Worm (Caenorhabditis elegans) whole organism, mixed stage, embryonic: ENCODE measurements around the gene nhr-123.

Source experiments
- bed-3 ChIP-seq: fragments of 200-800 bp; sonication (Bioruptor generic); optimal IDR thresholded peaks from 3 replicates; lab custom pipeline; 2018; ENCODE audit warnings: mild to moderate bottlenecking, missing genetic modification characterization, moderate library complexity, missing compliant biosample characterization
- blmp-1 ChIP-seq: fragments of 150-350 bp; optimal IDR thresholded peaks from 2 replicates; lab custom pipeline; 2014; ENCODE audit warnings: missing biosample characterization, missing genetic modification characterization
- ceh-39 ChIP-seq: fragments of 150-350 bp; optimal IDR thresholded peaks from 2 replicates; lab custom pipeline; 2014; ENCODE audit warnings: missing biosample characterization, missing genetic modification characterization
- ceh-43 ChIP-seq: fragments of 200-800 bp; sonication (Bioruptor generic); optimal IDR thresholded peaks from 2 replicates; lab custom pipeline; 2018; ENCODE audit warnings: mild to moderate bottlenecking, missing genetic modification characterization, moderate library complexity, missing compliant biosample characterization
- ceh-83 ChIP-seq: fragments of 200-800 bp; sonication (Bioruptor generic); optimal IDR thresholded peaks from 2 replicates; lab custom pipeline; 2018; ENCODE audit warnings: mild to moderate bottlenecking, missing genetic modification characterization, missing compliant biosample characterization
- ces-1 ChIP-seq: fragments of 150-350 bp; optimal IDR thresholded peaks from 2 replicates; lab custom pipeline; 2014; ENCODE audit warnings: missing biosample characterization, missing genetic modification reagents, missing genetic modification characterization
- cnd-1 ChIP-seq: fragments of 200-800 bp; sonication (Bioruptor generic); optimal IDR thresholded peaks from 2 replicates; lab custom pipeline; 2018; ENCODE audit warnings: mild to moderate bottlenecking, missing genetic modification characterization, missing compliant biosample characterization
- drap-1 ChIP-seq: fragments of 200-800 bp; sonication (Bioruptor generic); optimal IDR thresholded peaks from 3 replicates; lab custom pipeline; 2018; ENCODE audit warnings: mild to moderate bottlenecking, missing genetic modification characterization, missing compliant biosample characterization
- elt-1 ChIP-seq: sonication (generic microtip); optimal IDR thresholded peaks from 2 replicates; lab custom pipeline; 2017; ENCODE audit warnings: missing genetic modification characterization, mild to moderate bottlenecking, missing compliant biosample characterization, antibody characterized with exemption, moderate library complexity, borderline replicate concordance; ENCODE audit not compliant: insufficient read depth
- flh-1 ChIP-seq: fragments of 200-800 bp; sonication (Bioruptor generic); optimal IDR thresholded peaks from 2 replicates; lab custom pipeline; 2018; ENCODE audit warnings: mild to moderate bottlenecking, missing genetic modification characterization, moderate library complexity, missing compliant biosample characterization
- ham-2 ChIP-seq: fragments of 200-800 bp; sonication (Bioruptor generic); optimal IDR thresholded peaks from 2 replicates; lab custom pipeline; 2018; ENCODE audit warnings: mild to moderate bottlenecking, missing genetic modification characterization, missing compliant biosample characterization
- hlh-1 ChIP-seq: fragments of 150-350 bp; optimal IDR thresholded peaks from 2 replicates; lab custom pipeline; 2014; ENCODE audit warnings: missing biosample characterization, missing genetic modification reagents, missing genetic modification characterization
- lin-13 ChIP-seq: fragments of 150-350 bp; optimal IDR thresholded peaks from 2 replicates; lab custom pipeline; 2014; ENCODE audit warnings: missing biosample characterization, missing genetic modification characterization
- lin-32 ChIP-seq: fragments of 200-800 bp; sonication (Bioruptor generic); optimal IDR thresholded peaks from 2 replicates; lab custom pipeline; 2018; ENCODE audit warnings: mild to moderate bottlenecking, missing genetic modification characterization, missing compliant biosample characterization
- lsy-2 ChIP-seq: fragments of 150-350 bp; optimal IDR thresholded peaks from 2 replicates; lab custom pipeline; 2014; ENCODE audit warnings: missing biosample characterization, missing genetic modification characterization
- mab-5 ChIP-seq: fragments of 150-350 bp; optimal IDR thresholded peaks from 2 replicates; lab custom pipeline; 2014; ENCODE audit warnings: missing biosample characterization, missing genetic modification characterization
- mep-1 ChIP-seq: fragments of 150-350 bp; optimal IDR thresholded peaks from 2 replicates; lab custom pipeline; 2017; ENCODE audit warnings: missing biosample characterization, missing genetic modification reagents, missing genetic modification characterization, inconsistent platforms
- mls-2 ChIP-seq: sonication (generic microtip); optimal IDR thresholded peaks from 2 replicates; lab custom pipeline; 2016; ENCODE audit warnings: mild to moderate bottlenecking, missing genetic modification characterization, moderate library complexity, missing compliant biosample characterization
- nhr-12 ChIP-seq: fragments of 150-350 bp; optimal IDR thresholded peaks from 2 replicates; lab custom pipeline; 2014; ENCODE audit warnings: missing biosample characterization, missing genetic modification characterization
- nhr-2 ChIP-seq: fragments of 150-350 bp; optimal IDR thresholded peaks from 2 replicates; lab custom pipeline; 2014; ENCODE audit warnings: missing biosample characterization, missing genetic modification characterization
- nhr-237 ChIP-seq: fragments of 150-350 bp; optimal IDR thresholded peaks from 2 replicates; lab custom pipeline; 2014; ENCODE audit warnings: missing biosample characterization, missing genetic modification characterization
- nhr-28 ChIP-seq: fragments of 150-350 bp; optimal IDR thresholded peaks from 2 replicates; lab custom pipeline; 2014; ENCODE audit warnings: missing biosample characterization, missing genetic modification characterization
- nhr-76 ChIP-seq: sonication (generic microtip); optimal IDR thresholded peaks from 2 replicates; lab custom pipeline; 2017; ENCODE audit warnings: missing biosample characterization, missing genetic modification characterization
- pha-4 ChIP-seq: fragments of 150-350 bp; optimal IDR thresholded peaks from 2 replicates; lab custom pipeline; 2018; ENCODE audit warnings: missing biosample characterization, missing genetic modification reagents, missing genetic modification characterization
- sem-2 ChIP-seq: fragments of 200-800 bp; sonication (Bioruptor generic); optimal IDR thresholded peaks from 2 replicates; lab custom pipeline; 2018; ENCODE audit warnings: mild to moderate bottlenecking, missing genetic modification characterization, missing compliant biosample characterization
- snpc-4 ChIP-seq: fragments of 150-350 bp; optimal IDR thresholded peaks from 2 replicates; lab custom pipeline; 2014; ENCODE audit warnings: missing biosample characterization, missing genetic modification characterization
- tbx-8 ChIP-seq: fragments of 200-800 bp; sonication (Bioruptor generic); optimal IDR thresholded peaks from 2 replicates; lab custom pipeline; 2018; ENCODE audit warnings: mild to moderate bottlenecking, missing genetic modification characterization, moderate library complexity, missing compliant biosample characterization
- unc-120 ChIP-seq: sonication (generic microtip); optimal IDR thresholded peaks from 2 replicates; lab custom pipeline; 2017; ENCODE audit warnings: missing genetic modification characterization, missing compliant biosample characterization; ENCODE audit not compliant: poor library complexity, severe bottlenecking
- unc-39 ChIP-seq: fragments of 150-350 bp; optimal IDR thresholded peaks from 2 replicates; lab custom pipeline; 2014; ENCODE audit warnings: missing biosample characterization, missing genetic modification characterization
- unc-62 ChIP-seq: fragments of 150-350 bp; optimal IDR thresholded peaks from 2 replicates; lab custom pipeline; 2014; ENCODE audit warnings: missing biosample characterization, missing genetic modification reagents, missing genetic modification characterization
- zip-8 ChIP-seq: fragments of 150-350 bp; optimal IDR thresholded peaks from 2 replicates; lab custom pipeline; 2014; ENCODE audit warnings: missing biosample characterization, missing genetic modification characterization
- ztf-11 ChIP-seq: fragments of 150-350 bp; optimal IDR thresholded peaks from 2 replicates; lab custom pipeline; 2014; ENCODE audit warnings: missing biosample characterization, missing genetic modification characterization

The nhr-123 gene

DNA sequence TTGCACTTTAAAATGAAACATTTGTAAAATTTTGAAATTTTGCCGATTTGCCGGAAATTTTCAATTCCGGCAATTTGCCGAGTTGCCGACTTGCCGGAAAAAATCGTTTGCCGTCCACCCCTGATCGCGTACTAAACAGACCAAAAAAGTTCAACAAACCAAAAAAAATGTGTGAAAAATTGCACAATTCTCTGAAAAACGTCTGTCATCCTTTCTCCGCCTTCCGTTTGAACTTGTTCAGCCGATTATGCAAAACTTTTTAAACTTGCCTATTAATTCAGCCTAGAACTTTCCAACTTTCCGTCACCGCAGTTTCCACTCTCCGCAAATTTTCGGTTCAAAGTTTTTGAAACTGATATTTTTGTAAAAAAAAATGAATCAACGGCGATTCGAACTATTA is 27.1 kb upstream of the nhr-123 start, which contains the start of gene B0554.5:
Gene B0554.5, plus strand, starts transcription at position 301 of the 400 bp plus-strand sequence.
- no peak for TF ChIP-seq unc-39
- TF ChIP-seq cnd-1 (tag; lab: Kevin White, UChicago): no peak
- TF ChIP-seq nhr-12 (tag; lab: Kevin White, UChicago): no peak
- TF ChIP-seq nhr-76 (tag; lab: Kevin White, UChicago): no peak
- no peak for TF ChIP-seq ceh-43 (GFP tag; lab: Kevin White, UChicago)
- TF ChIP-seq blmp-1 (tag; lab: Kevin White, UChicago): no peak
- no peak for TF ChIP-seq mls-2
- TF ChIP-seq unc-120 (tag; lab: Kevin White, UChicago): no peak
- no peak for TF ChIP-seq bed-3
- TF ChIP-seq hlh-1 (tag; lab: Kevin White, UChicago): no peak
- no peak for TF ChIP-seq nhr-28 (tag; lab: Kevin White, UChicago)
- no peak for TF ChIP-seq drap-1 (GFP tag; lab: Kevin White, UChicago)
- no peak for TF ChIP-seq ham-2 (GFP tag; lab: Kevin White, UChicago)
- no peak for TF ChIP-seq mab-5 (tag; lab: Kevin White, UChicago)

DNA sequence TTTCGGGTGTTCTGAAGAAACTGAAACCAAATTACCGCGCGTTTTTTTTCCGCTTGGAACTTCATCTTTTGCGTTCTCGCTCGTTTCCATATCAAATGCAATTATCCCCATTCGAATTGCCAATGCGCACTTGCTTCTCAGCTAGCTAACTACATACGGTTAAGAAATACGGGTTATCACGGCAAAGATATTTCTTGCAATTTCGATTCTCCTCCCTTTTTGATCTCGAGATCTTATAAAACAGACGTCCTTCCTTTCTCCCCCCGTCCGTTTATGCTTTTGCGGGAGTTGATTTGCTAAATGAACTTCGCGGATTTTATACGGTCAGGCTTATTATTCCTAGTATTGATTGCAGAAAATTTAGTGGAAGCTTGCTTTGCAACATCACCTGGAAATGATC is 22.4 kb upstream of the nhr-123 start, which contains the start of gene B0554.4:
Gene B0554.4, plus strand, starts transcription at position 301 of the 400 bp plus-strand sequence.
- TF ChIP-seq tbx-8 (GFP tag; lab: Kevin White, UChicago): no peak
- no peak for TF ChIP-seq lsy-2 (tag; lab: Kevin White, UChicago)
- no peak for TF ChIP-seq unc-39
- no peak for TF ChIP-seq mls-2
- no peak for TF ChIP-seq lin-32 (GFP tag; lab: Kevin White, UChicago)
- no peak for TF ChIP-seq lin-13 (tag; lab: Kevin White, UChicago)
- no peak for TF ChIP-seq nhr-2
- TF ChIP-seq nhr-12 (tag; lab: Kevin White, UChicago): no peak
- no peak for TF ChIP-seq ceh-83 (GFP tag; lab: Kevin White, UChicago)
- TF ChIP-seq ceh-39: no peak
- TF ChIP-seq mab-5 (tag; lab: Kevin White, UChicago): no peak
- no peak for TF ChIP-seq mep-1 (tag; lab: Kevin White, UChicago)
- no peak for TF ChIP-seq bed-3

DNA sequence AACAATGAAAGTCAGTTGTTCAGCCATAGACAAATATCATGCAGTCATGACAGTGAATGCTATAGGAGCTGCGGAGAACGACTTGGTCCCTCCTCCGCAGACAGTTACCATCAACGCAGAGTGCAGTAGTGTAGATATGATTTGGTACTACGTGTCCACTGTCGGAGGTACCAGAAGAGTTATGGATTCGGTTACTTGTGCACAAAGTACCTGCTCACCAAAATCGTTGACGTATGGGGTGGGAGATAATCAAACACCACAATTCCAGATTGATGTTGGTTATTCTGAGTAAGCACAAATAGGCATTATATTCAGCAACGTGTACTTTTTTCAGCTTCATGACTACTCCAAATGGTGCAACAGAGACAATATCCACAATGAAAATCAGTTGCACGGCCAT is 18.3 kb upstream of the nhr-123 start:
- no peak for TF ChIP-seq unc-120 (tag; lab: Kevin White, UChicago)
- no peak for TF ChIP-seq sem-2 (GFP tag; lab: Kevin White, UChicago)
- TF ChIP-seq ztf-11 (tag; lab: Kevin White, UChicago): no peak
- no peak for TF ChIP-seq mep-1 (tag; lab: Kevin White, UChicago)
- no peak for TF ChIP-seq ceh-39
- no peak for TF ChIP-seq zip-8 (tag; lab: Kevin White, UChicago)
- no peak for TF ChIP-seq nhr-12 (tag; lab: Kevin White, UChicago)
- TF ChIP-seq nhr-28 (tag; lab: Kevin White, UChicago): no peak
- TF ChIP-seq tbx-8 (GFP tag; lab: Kevin White, UChicago): no peak

DNA sequence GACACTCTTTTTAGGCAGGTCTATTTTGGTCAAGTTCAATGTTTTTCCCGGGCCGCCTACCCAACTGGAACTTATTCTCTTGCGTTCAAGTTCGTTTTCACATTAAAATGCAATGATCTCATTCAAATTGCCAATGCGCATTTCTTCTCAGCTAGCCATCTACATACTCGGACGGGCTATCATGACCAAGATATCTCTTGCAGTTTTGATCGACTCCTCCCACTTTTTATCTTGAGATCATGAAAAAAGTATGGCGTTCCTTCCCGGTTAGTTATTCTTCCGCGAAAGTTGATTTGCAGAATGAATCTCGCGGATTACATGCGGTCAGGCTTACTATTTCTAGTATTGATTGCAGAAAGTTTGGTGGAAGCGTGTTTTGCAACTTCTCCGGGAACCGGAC is 17.4 kb upstream of the nhr-123 start, which contains the start of gene B0554.2:
Gene B0554.2, plus strand, starts transcription at position 301 of the 400 bp plus-strand sequence.
- TF ChIP-seq mls-2 (no peak), unc-39 (no peak), mep-1 (tag; lab: Kevin White, UChicago) (no peak), elt-1 (tag; lab: Kevin White, UChicago) (no peak), ztf-11 (tag; lab: Kevin White, UChicago) (no peak), ceh-83 (GFP tag; lab: Kevin White, UChicago) (no peak), hlh-1 (tag; lab: Kevin White, UChicago) (no peak), pha-4 (tag; lab: Kevin White, UChicago) (no peak), drap-1 (GFP tag; lab: Kevin White, UChicago) (no peak), zip-8 (tag; lab: Kevin White, UChicago) (no peak), flh-1 (no peak), nhr-28 (tag; lab: Kevin White, UChicago) (no peak), snpc-4 (no peak), cnd-1 (tag; lab: Kevin White, UChicago) (no peak), bed-3 (no peak), ceh-43 (GFP tag; lab: Kevin White, UChicago) (no peak), unc-62 (GFP tag; lab: Kevin White, UChicago) (no peak), ces-1 (no peak), lin-13 (tag; lab: Kevin White, UChicago) (no peak), nhr-237 (tag; lab: Kevin White, UChicago) (no peak)
